Worm (Caenorhabditis elegans): ENCODE measurements around the gene str-13.

Gene str-13

ce11 chrV:2740228-2740627 is 13.2 kb upstream of the str-13 start, which contains the start of gene srg-61:
srg-61 (minus strand) TSS chrV:2740328.
- no peak for TF ChIP-seq nhr-6 (tag; optimal IDR thresholded peaks at IDR 0.05)
- TF ChIP-seq nhr-77 (tag; optimal IDR thresholded peaks at IDR 0.05) = no peak
- TF ChIP-seq nhr-21 (tag; optimal IDR thresholded peaks at IDR 0.05) = no peak
- no peak for TF ChIP-seq mbf-1 (tag; optimal IDR thresholded peaks at IDR 0.05)
- TF ChIP-seq crh-2 (tag; optimal IDR thresholded peaks at IDR 0.05) = no peak
- no peak for TF ChIP-seq nhr-25 (tag; optimal IDR thresholded peaks at IDR 0.05)
- TF ChIP-seq aly-2 (tag; optimal IDR thresholded peaks at IDR 0.05) = no peak
- TF ChIP-seq nhr-11 (tag; optimal IDR thresholded peaks at IDR 0.05) = no peak
- no peak for TF ChIP-seq nhr-23 (tag; optimal IDR thresholded peaks at IDR 0.05)
- TF ChIP-seq skn-1 (tag; optimal IDR thresholded peaks at IDR 0.05) = no peak
- TF ChIP-seq blmp-1 (tag; optimal IDR thresholded peaks at IDR 0.05; ENCODE audit: insufficient read depth) = no peak
- TF ChIP-seq unc-55 (GFP tag; optimal IDR thresholded peaks at IDR 0.05) = no peak
- no peak for TF ChIP-seq sma-9 (GFP tag; optimal IDR thresholded peaks at IDR 0.05)
- no peak for TF ChIP-seq sma-9 (tag; optimal IDR thresholded peaks at IDR 0.05)
- TF ChIP-seq C34F6.9 (tag; optimal IDR thresholded peaks at IDR 0.05) = no peak
- TF ChIP-seq ceh-16 (tag; optimal IDR thresholded peaks at IDR 0.05) = no peak
- no peak for TF ChIP-seq lin-39 (tag; optimal IDR thresholded peaks at IDR 0.05)

DNA sequence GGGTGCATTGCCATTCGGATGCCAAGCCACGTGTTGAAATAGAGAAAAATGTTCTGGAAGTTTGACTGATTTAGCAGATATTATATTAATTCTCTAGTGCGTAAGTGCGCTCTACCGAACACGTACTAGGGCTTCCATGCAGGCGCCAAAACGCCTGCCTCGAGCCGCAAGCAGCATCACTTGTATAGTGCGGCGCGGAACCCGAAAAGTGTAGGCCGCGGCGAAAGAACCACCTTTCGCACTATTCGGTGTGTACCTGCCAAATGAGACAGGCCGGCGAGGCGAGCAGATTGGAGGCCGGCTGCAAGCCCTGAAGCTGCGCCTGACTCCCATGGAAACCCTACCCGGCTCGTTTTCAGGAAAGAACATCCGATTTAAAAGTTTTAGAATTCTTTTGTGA is 12.6 kb upstream of the str-13 start:
- TF ChIP-seq alr-1 (tag; optimal IDR thresholded peaks at IDR 0.05) = no peak
- peak; percentile 8 for TF ChIP-seq snpc-4 (tag; optimal IDR thresholded peaks at IDR 0.05)
- no peak for TF ChIP-seq nhr-129 (tag; optimal IDR thresholded peaks at IDR 0.05)
- no peak for TF ChIP-seq nhr-10 (tag; optimal IDR thresholded peaks at IDR 0.05)
- TF ChIP-seq mab-5 (tag; optimal IDR thresholded peaks at IDR 0.05) = no peak
- TF ChIP-seq nhr-25 (tag; optimal IDR thresholded peaks at IDR 0.05) = no peak

- no peak for TF ChIP-seq gmeb-1 (tag; optimal IDR thresholded peaks at IDR 0.05)
- no peak for TF ChIP-seq nhr-237 (tag; optimal IDR thresholded peaks at IDR 0.05)
- no peak for TF ChIP-seq lsy-2 (tag; optimal IDR thresholded peaks at IDR 0.05)
- no peak for TF ChIP-seq sma-9 (GFP tag; optimal IDR thresholded peaks at IDR 0.05)
- no peak for TF ChIP-seq sma-9 (tag; optimal IDR thresholded peaks at IDR 0.05)
- TF ChIP-seq lin-11 (tag; optimal IDR thresholded peaks at IDR 0.05) = no peak
- TF ChIP-seq mdl-1 (tag; optimal IDR thresholded peaks at IDR 0.05) = no peak
- TF ChIP-seq nhr-23 (tag; optimal IDR thresholded peaks at IDR 0.05) = no peak
- TF ChIP-seq ZK546.5 (tag; optimal IDR thresholded peaks at IDR 0.05) = no peak
- TF ChIP-seq mab-5 (tag; optimal IDR thresholded peaks at IDR 0.05) = no peak
- TF ChIP-seq nhr-6 (tag; optimal IDR thresholded peaks at IDR 0.05) = no peak
- no peak for TF ChIP-seq lin-39 (tag; optimal IDR thresholded peaks at IDR 0.05)
- TF ChIP-seq mbf-1 (tag; optimal IDR thresholded peaks at IDR 0.05) = no peak
- TF ChIP-seq nhr-25 (tag; optimal IDR thresholded peaks at IDR 0.05) = no peak
- TF ChIP-seq dmd-4 (tag; optimal IDR thresholded peaks at IDR 0.05) = no peak
Measured at ce11 chrV:2738174-2738573, 11.2 kb upstream of the str-13 start, which contains the start of gene srg-56. srg-56 (minus strand) TSS chrV:2738274.

DNA sequence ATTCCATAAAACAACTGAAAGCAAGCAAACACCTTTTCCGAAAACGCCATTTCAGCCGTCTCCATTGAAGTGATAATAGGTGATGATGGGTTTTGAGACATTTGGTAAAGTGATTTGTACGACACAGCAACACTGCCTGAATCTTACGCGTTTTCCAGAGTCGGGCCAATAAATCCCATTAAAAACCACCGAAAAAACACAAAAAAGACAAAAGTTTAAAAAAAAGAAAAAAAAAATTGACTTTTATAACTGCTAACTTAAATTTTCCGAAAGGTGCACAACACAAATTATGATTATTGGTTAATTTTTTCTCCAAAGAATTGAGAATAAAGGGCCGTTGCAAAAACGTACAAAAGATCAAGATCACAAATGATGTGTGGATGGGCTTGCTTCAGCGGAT is 7.4 kb upstream of the str-13 start, which contains the start of gene srg-57:
TSS of gene srg-57 (minus strand) at position 101 of the 400 bp plus-strand sequence.
- TF ChIP-seq C34F6.9 (tag; optimal IDR thresholded peaks at IDR 0.05) (no peak), ceh-16 (tag; optimal IDR thresholded peaks at IDR 0.05) (no peak), lin-13 (GFP tag; optimal IDR thresholded peaks at IDR 0.05) (no peak), ztf-1 (GFP tag; conservative IDR thresholded peaks at IDR 0.05) (no peak), nhr-25 (tag; optimal IDR thresholded peaks at IDR 0.05) (no peak), lin-39 (tag; optimal IDR thresholded peaks at IDR 0.05) (no peak), mab-5 (tag; optimal IDR thresholded peaks at IDR 0.05) (no peak), fos-1 (tag; optimal IDR thresholded peaks at IDR 0.05) (no peak), egl-27 (tag; optimal IDR thresholded peaks at IDR 0.05) (no peak), unc-39 (tag; optimal IDR thresholded peaks at IDR 0.05) (no peak), nhr-23 (tag; optimal IDR thresholded peaks at IDR 0.05) (no peak), elt-1 (tag; optimal IDR thresholded peaks at IDR 0.05) (no peak), nhr-129 (tag; optimal IDR thresholded peaks at IDR 0.05) (no peak), ztf-11 (tag; optimal IDR thresholded peaks at IDR 0.05) (no peak), ama-1 (optimal IDR thresholded peaks at IDR 0.05) (no peak)

All from whole organism, L2 larva.